Worm (Caenorhabditis elegans) whole organism, L1 larva: ENCODE data around the gene nhr-100.

Source experiments
- ama-1 ChIP-seq: fragments of 150-350 bp; optimal IDR thresholded peaks from 2 replicates; lab custom pipeline; 2014
- elt-3 ChIP-seq, 6 experiments: fragments of 150-350 bp in 1 of 6; sonication (generic microtip); optimal IDR thresholded peaks; 2 replicates each; lab custom pipeline; 2017 to 2018; ENCODE audit warnings: missing biosample characterization in 6 of 6, missing genetic modification characterization in 6 of 6, inconsistent platforms in 1 of 6
- skn-1 ChIP-seq: fragments of 150-350 bp; optimal IDR thresholded peaks from 2 replicates; lab custom pipeline; 2014; ENCODE audit warnings: missing biosample characterization, missing genetic modification characterization
- unc-98 ChIP-seq: fragments of 200-800 bp; sonication (Bioruptor generic); IDR thresholded peaks from 2 replicates; pipeline ENCODE4 v1.3.6; 2022; ENCODE audit warnings: missing genetic modification characterization, missing compliant biosample characterization

DNA sequence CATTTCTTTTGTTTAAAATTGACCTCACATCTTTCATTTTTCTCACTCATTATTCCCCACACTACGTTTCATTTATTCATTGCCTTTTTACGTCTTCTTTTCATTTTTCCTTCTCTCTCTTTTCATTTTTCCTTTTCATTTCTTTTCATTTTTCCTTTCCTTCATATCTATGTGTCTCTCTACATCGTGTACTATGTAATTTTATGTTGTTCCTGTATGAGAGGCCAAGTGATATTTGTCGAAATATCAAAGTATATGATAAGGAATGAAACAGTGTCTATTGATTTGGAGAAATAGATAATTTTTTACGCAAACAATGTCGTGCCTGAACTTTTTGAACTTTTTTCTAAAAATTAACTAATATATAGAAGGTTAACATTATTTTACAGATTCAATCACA lies 12.0 kb upstream of the nhr-100 start:
- TF ChIP-seq skn-1 (tag; lab: Kevin White, UChicago), result no peak
- no peak for TF ChIP-seq unc-98 (GFP tag; lab: Robert Waterston, UW)
- no peak for TF ChIP-seq ama-1
- TF ChIP-seq elt-3 (tag; optimal IDR thresholded peaks at IDR 0.05; lab: Kevin White, UChicago), result peak in 5 of 6 experiments; percentile 49 to 81 (median 66)
